Fruit fly (Drosophila melanogaster): ENCODE data around the gene CG3513.

Gene CG3513

DNA sequence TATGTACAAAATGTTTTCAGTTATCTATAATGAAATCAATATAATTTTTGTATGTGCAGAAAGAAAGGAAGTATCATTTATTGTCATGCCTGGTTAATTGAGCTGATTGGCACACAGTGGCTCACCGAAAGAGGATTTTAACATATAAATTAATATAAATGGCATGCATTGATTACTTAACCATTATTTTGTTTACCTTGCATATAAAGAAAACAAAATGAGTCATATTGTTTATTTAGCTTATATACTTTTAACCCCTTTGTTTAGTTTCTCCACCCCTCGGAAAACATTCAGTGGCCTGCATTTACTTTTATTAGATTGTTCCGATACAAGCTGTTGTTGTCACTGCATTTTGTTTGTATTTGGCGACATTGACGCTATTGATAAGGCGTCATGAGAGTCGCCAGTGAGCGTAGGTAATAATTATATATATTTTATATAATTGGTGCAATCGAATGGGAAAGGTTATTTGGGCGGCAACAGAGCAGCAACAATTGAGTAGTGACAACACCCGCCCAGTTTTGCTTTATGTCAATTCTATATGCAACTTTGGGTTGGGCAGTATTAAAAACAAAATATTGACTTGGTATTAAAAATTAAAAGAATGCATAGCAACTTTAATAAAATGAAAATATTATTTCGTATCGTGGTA is 45.3 kb downstream of the CG3513 start (continued):
- TF ChIP-seq CG8632 (GFP tag; optimal IDR thresholded peaks at IDR 0.05), result peak; percentile 13
- peak; percentile 12 for TF ChIP-seq CG10631 (GFP tag; optimal IDR thresholded peaks at IDR 0.05)
- TF ChIP-seq CG11902 (GFP tag; optimal IDR thresholded peaks at IDR 0.05), result no peak
- TF ChIP-seq eg (GFP tag; IDR thresholded peaks at IDR 0.05), result peak; percentile 73
- no peak for TF ChIP-seq CG3032 (tag; optimal IDR thresholded peaks at IDR 0.05)
- no peak for TF ChIP-seq Sox15 (GFP tag; optimal IDR thresholded peaks at IDR 0.05)

DNA sequence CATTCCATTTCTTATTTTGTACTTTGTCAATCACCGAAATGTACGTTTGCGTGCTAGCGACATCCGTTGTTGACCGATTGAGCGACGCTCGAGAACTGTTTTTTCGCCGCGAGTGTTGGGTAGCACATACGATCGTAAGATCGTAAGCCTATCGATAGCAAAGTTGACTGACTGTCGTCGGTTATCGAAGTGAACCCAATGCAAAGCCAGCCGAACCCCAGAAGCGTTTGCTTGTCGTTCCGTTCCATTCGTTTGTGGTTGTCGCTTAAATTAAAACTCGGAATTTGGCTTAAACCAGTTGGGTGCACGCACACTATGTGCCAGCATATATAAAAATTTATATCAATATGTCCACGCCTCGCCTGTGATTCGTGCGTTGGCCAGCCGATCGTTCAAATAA is 46.9 kb downstream of the CG3513 start:
- peak; percentile 81 for TF ChIP-seq svp (GFP tag)
- no peak for TF ChIP-seq Ets21C (GFP tag; optimal IDR thresholded peaks at IDR 0.05)
- 0 out of 3 replicates have a peak, but pooled peaks have one; percentile 29 for TF ChIP-seq CG6163 (GFP tag; IDR thresholded peaks at IDR 0.05)
- peak; percentile 7 for TF ChIP-seq Eip78C (GFP tag)
- TF ChIP-seq OdsH (GFP tag; optimal IDR thresholded peaks at IDR 0.05), result no peak
- 0 out of 3 replicates have a peak, but pooled peaks have one; percentile 15 for TF ChIP-seq eg (GFP tag; IDR thresholded peaks at IDR 0.05)

DNA sequence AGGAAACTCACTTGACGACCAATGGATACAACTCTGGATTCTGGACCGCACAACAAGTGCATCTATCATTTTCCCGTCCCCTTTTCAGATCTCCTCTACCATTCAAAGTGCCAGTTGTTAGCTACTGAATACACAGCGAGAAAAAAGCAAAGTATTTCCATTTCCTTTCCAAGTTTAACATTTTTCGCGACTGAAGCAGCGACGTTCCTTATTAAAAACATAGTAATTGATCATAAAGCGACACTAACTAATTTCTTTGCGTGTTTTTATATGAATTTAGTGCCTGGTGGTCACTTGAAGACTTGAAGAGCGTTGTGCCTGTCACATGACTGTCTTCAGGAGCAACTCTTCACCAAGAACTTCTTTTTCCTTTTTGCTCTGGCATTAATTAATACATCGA is 47.6 kb downstream of the CG3513 start:
- no peak for TF ChIP-seq CG7368 (GFP tag; optimal IDR thresholded peaks at IDR 0.05)
- TF ChIP-seq CG8119 (GFP tag; IDR thresholded peaks at IDR 0.05), result peak; percentile 22; the same call in 1 of the 3 replicates
- peak; percentile 47 for TF ChIP-seq CG6276 (GFP tag; optimal IDR thresholded peaks at IDR 0.05)
- TF ChIP-seq eg (GFP tag; IDR thresholded peaks at IDR 0.05), result 0 out of 3 replicates have a peak, but pooled peaks have one; percentile 40
- no peak for TF ChIP-seq Ets96B (tag; optimal IDR thresholded peaks at IDR 0.05)
- TF ChIP-seq Hr4 (GFP tag; optimal IDR thresholded peaks at IDR 0.05), result peak; percentile 14
- no peak for TF ChIP-seq acj6 (GFP tag; optimal IDR thresholded peaks at IDR 0.05)
- no peak for TF ChIP-seq fd59A (GFP tag; optimal IDR thresholded peaks at IDR 0.05)
- no peak for TF ChIP-seq ss (GFP tag; optimal IDR thresholded peaks at IDR 0.05)
- TF ChIP-seq CG15336 (GFP tag; IDR thresholded peaks at IDR 0.05), result peak; percentile 60
- peak; percentile 47; the same call in 1 of the 3 replicates for TF ChIP-seq CG6163 (GFP tag; IDR thresholded peaks at IDR 0.05)
- no peak for TF ChIP-seq lz (GFP tag; optimal IDR thresholded peaks at IDR 0.05)
- peak; percentile 47 for TF ChIP-seq CG32006 (GFP tag; optimal IDR thresholded peaks at IDR 0.05)
- TF ChIP-seq Eip78C (GFP tag), result peak; percentile 36
- TF ChIP-seq achi (GFP tag; optimal IDR thresholded peaks at IDR 0.05), result no peak
- peak; percentile 34 for TF ChIP-seq CG3919 (GFP tag; optimal IDR thresholded peaks at IDR 0.05)
- TF ChIP-seq pdm3 (GFP tag; optimal IDR thresholded peaks at IDR 0.05), result no peak
- no peak for TF ChIP-seq CG11294 (GFP tag; IDR thresholded peaks at IDR 0.05)
- TF ChIP-seq CG8632 (GFP tag; optimal IDR thresholded peaks at IDR 0.05), result no peak
- TF ChIP-seq CG10631 (GFP tag; optimal IDR thresholded peaks at IDR 0.05), result peak; percentile 15
- peak; percentile 23 for TF ChIP-seq net (GFP tag; optimal IDR thresholded peaks at IDR 0.05)
- no peak for TF ChIP-seq CG4318 (GFP tag; optimal IDR thresholded peaks at IDR 0.05)
- TF ChIP-seq Gug (GFP tag; IDR thresholded peaks at IDR 0.05), result peak; percentile 56
- TF ChIP-seq CG11902 (GFP tag; optimal IDR thresholded peaks at IDR 0.05), result no peak

All from whole organism, prepupa.